Worm (Caenorhabditis elegans) whole organism, young adult: ENCODE data around the gene C18D11.9.
"Not testable (repeated sequence)": the region's sequence is repeated elsewhere in the genome, so short reads cannot be mapped to it uniquely, and the experiment has no call there.

Experiments used
- B0261.1 ChIP-seq: sonication (generic microtip); optimal IDR thresholded peaks from 2 replicates; lab custom pipeline; 2016; ENCODE audit warnings: mild to moderate bottlenecking, missing genetic modification characterization, moderate library complexity, missing compliant biosample characterization
- F22D6.2 ChIP-seq: sonication (generic microtip); optimal IDR thresholded peaks from 2 replicates; lab custom pipeline; 2016; ENCODE audit warnings: mild to moderate bottlenecking, missing genetic modification characterization, missing compliant biosample characterization
- F52B5.7 ChIP-seq: sonication (generic microtip); optimal IDR thresholded peaks from 2 replicates; lab custom pipeline; 2016; ENCODE audit warnings: mild to moderate bottlenecking, missing genetic modification characterization, missing compliant biosample characterization
- K12H6.12 ChIP-seq: fragments of 200-800 bp; sonication (Bioruptor generic); optimal IDR thresholded peaks from 2 replicates; lab custom pipeline; 2018; ENCODE audit warnings: mild to moderate bottlenecking, missing genetic modification characterization, missing compliant biosample characterization
- T07F8.4 ChIP-seq: sonication (generic microtip); optimal IDR thresholded peaks from 2 replicates; lab custom pipeline; 2016; ENCODE audit warnings: mild to moderate bottlenecking, missing genetic modification characterization, moderate library complexity, missing compliant biosample characterization
- ama-1 ChIP-seq, 3 experiments: fragments of 150-350 bp in 1 of 3; sonication (generic microtip) in 2 of 3; optimal IDR thresholded peaks; 2 replicates each; lab custom pipeline; 2014 to 2018; ENCODE audit warnings: missing biosample characterization in 2 of 3, missing genetic modification characterization in 2 of 3, missing genetic modification reagents in 2 of 3
- atf-7 ChIP-seq: sonication (generic microtip); optimal IDR thresholded peaks from 2 replicates; lab custom pipeline; 2017; ENCODE audit warnings: mild to moderate bottlenecking, missing genetic modification characterization, missing compliant biosample characterization
- athp-1 ChIP-seq: sonication (generic microtip); optimal IDR thresholded peaks from 2 replicates; lab custom pipeline; 2017; ENCODE audit warnings: mild to moderate bottlenecking, missing genetic modification characterization, missing compliant biosample characterization
- attf-5 ChIP-seq: fragments of 200-800 bp; sonication (Bioruptor generic); optimal IDR thresholded peaks from 2 replicates; lab custom pipeline; 2018; ENCODE audit warnings: mild to moderate bottlenecking, missing genetic modification characterization, missing compliant biosample characterization
- ccch-3 ChIP-seq: fragments of 200-800 bp; sonication (Bioruptor generic); optimal IDR thresholded peaks from 2 replicates; lab custom pipeline; 2018; ENCODE audit warnings: mild to moderate bottlenecking, missing genetic modification characterization, missing compliant biosample characterization
- cebp-1 ChIP-seq, 2 experiments: fragments of 200-800 bp in 1 of 2; sonication (Bioruptor generic) in 1 of 2; sonication (generic microtip) in 1 of 2; IDR thresholded peaks in 1 of 2; optimal IDR thresholded peaks in 1 of 2; 2 replicates each; pipeline versions ENCODE4 v1.3.6 to Lab custom; 2017 to 2022; ENCODE audit warnings: missing compliant biosample characterization in 2 of 2, missing genetic modification characterization in 2 of 2, mild to moderate bottlenecking in 1 of 2, missing genetic modification reagents in 1 of 2, moderate library complexity in 1 of 2
- ceh-100 ChIP-seq: fragments of 200-800 bp; sonication (Bioruptor generic); IDR thresholded peaks from 2 replicates; pipeline ENCODE4 v1.3.6; 2022; ENCODE audit warnings: missing genetic modification reagents, missing genetic modification characterization, missing compliant biosample characterization
- ceh-79 ChIP-seq: sonication (generic microtip); optimal IDR thresholded peaks from 2 replicates; lab custom pipeline; 2017; ENCODE audit warnings: mild to moderate bottlenecking, missing genetic modification characterization, missing compliant biosample characterization
- dox-1 ChIP-seq: fragments of 200-800 bp; sonication (Bioruptor generic); IDR thresholded peaks from 2 replicates; pipeline ENCODE4 v1.3.6; 2022; ENCODE audit warnings: missing genetic modification reagents, missing genetic modification characterization, missing compliant biosample characterization
- egl-18 ChIP-seq: fragments of 200-800 bp; sonication (Bioruptor generic); IDR thresholded peaks from 2 replicates; pipeline ENCODE4 v1.3.6; 2022; ENCODE audit warnings: missing genetic modification reagents, missing genetic modification characterization, missing compliant biosample characterization
- egrh-3 ChIP-seq: fragments of 200-800 bp; sonication (Bioruptor generic); IDR thresholded peaks from 2 replicates; pipeline ENCODE4 v1.3.6; 2022; ENCODE audit warnings: missing genetic modification reagents, missing genetic modification characterization, missing compliant biosample characterization
- ekl-4 ChIP-seq: fragments of 200-800 bp; sonication (Bioruptor generic); IDR thresholded peaks from 2 replicates; pipeline ENCODE4 v1.3.6; 2022; ENCODE audit warnings: missing genetic modification reagents, missing genetic modification characterization, missing compliant biosample characterization
- fkh-3 ChIP-seq: sonication (generic microtip); optimal IDR thresholded peaks from 2 replicates; lab custom pipeline; 2016; ENCODE audit warnings: mild to moderate bottlenecking, missing genetic modification characterization, missing compliant biosample characterization
- him-1 ChIP-seq: sonication (generic microtip); optimal IDR thresholded peaks from 2 replicates; lab custom pipeline; 2016; ENCODE audit warnings: missing genotype, missing genetic modification reagents, missing genetic modification characterization, missing compliant biosample characterization
- hmg-20 ChIP-seq: fragments of 200-800 bp; sonication (Bioruptor generic); IDR thresholded peaks from 2 replicates; pipeline ENCODE4 v1.3.6; 2022; ENCODE audit warnings: missing genetic modification reagents, missing genetic modification characterization, missing compliant biosample characterization
- let-526 ChIP-seq: fragments of 200-800 bp; sonication (Bioruptor generic); IDR thresholded peaks from 2 replicates; pipeline ENCODE4 v1.3.6; 2022; ENCODE audit warnings: missing genetic modification reagents, missing genetic modification characterization, missing compliant biosample characterization
- let-607 ChIP-seq, 2 experiments: fragments of 200-800 bp in 1 of 2; sonication (Bioruptor generic) in 1 of 2; sonication (generic microtip) in 1 of 2; optimal IDR thresholded peaks; 2 replicates each; lab custom pipeline; 2016 to 2018; ENCODE audit warnings: mild to moderate bottlenecking in 2 of 2, missing compliant biosample characterization in 2 of 2, missing genetic modification characterization in 2 of 2, moderate library complexity in 2 of 2, missing genotype in 1 of 2
- lin-26 ChIP-seq: fragments of 200-800 bp; sonication (Bioruptor generic); IDR thresholded peaks from 2 replicates; pipeline ENCODE4 v1.3.6; 2022; ENCODE audit warnings: missing genetic modification reagents, missing genetic modification characterization, missing compliant biosample characterization
- lin-54 ChIP-seq: fragments of 200-800 bp; sonication (Bioruptor generic); optimal IDR thresholded peaks from 2 replicates; lab custom pipeline; 2018; ENCODE audit warnings: mild to moderate bottlenecking, missing genetic modification characterization, missing compliant biosample characterization
- lsl-1 ChIP-seq: fragments of 200-800 bp; sonication (Bioruptor generic); optimal IDR thresholded peaks from 2 replicates; lab custom pipeline; 2018; ENCODE audit warnings: mild to moderate bottlenecking, missing genetic modification characterization, moderate library complexity, missing compliant biosample characterization
- madf-6 ChIP-seq: fragments of 200-800 bp; sonication (Bioruptor generic); IDR thresholded peaks from 2 replicates; pipeline ENCODE4 v1.3.6; 2022; ENCODE audit warnings: missing genetic modification reagents, missing genetic modification characterization, missing compliant biosample characterization
- mcd-1 ChIP-seq: fragments of 200-800 bp; sonication (Bioruptor generic); IDR thresholded peaks from 2 replicates; pipeline ENCODE4 v1.3.6; 2022; ENCODE audit warnings: missing genetic modification reagents, missing genetic modification characterization, missing compliant biosample characterization
- mel-28 ChIP-seq: sonication (generic microtip); optimal IDR thresholded peaks from 2 replicates; lab custom pipeline; 2016; ENCODE audit warnings: borderline replicate concordance, mild to moderate bottlenecking, missing genetic modification characterization, missing compliant biosample characterization
- mes-4 ChIP-seq: sonication (generic microtip); optimal IDR thresholded peaks from 2 replicates; lab custom pipeline; 2016; ENCODE audit warnings: missing genotype, missing genetic modification characterization, missing compliant biosample characterization
- nfyb-1 ChIP-seq: fragments of 200-800 bp; sonication (Bioruptor generic); IDR thresholded peaks from 2 replicates; pipeline ENCODE4 v1.3.6; 2022; ENCODE audit warnings: missing genetic modification reagents, missing genetic modification characterization, missing compliant biosample characterization
- nhr-90 ChIP-seq: sonication (generic microtip); optimal IDR thresholded peaks from 2 replicates; lab custom pipeline; 2016; ENCODE audit warnings: missing genotype, mild to moderate bottlenecking, missing genetic modification characterization, missing compliant biosample characterization
- pbrm-1 ChIP-seq: fragments of 200-800 bp; sonication (Bioruptor generic); IDR thresholded peaks from 2 replicates; pipeline ENCODE4 v1.3.6; 2022; ENCODE audit warnings: missing genetic modification reagents, missing genetic modification characterization, missing compliant biosample characterization
- rec-8 ChIP-seq, 2 experiments: sonication (generic microtip); optimal IDR thresholded peaks; 2 replicates each; lab custom pipeline; 2016; ENCODE audit warnings: mild to moderate bottlenecking in 2 of 2, missing genetic modification characterization in 2 of 2, missing genetic modification reagents in 2 of 2, missing genotype in 2 of 2, missing biosample characterization in 1 of 2, missing compliant biosample characterization in 1 of 2, moderate library complexity in 1 of 2
- repo-1 ChIP-seq: sonication (generic microtip); optimal IDR thresholded peaks from 2 replicates; lab custom pipeline; 2017; ENCODE audit warnings: mild to moderate bottlenecking, missing genetic modification characterization, missing compliant biosample characterization
- rpc-1 ChIP-seq, 2 experiments: fragments of 150-350 bp in 1 of 2; sonication (generic microtip) in 1 of 2; optimal IDR thresholded peaks; 2 replicates each; lab custom pipeline; 2014 to 2018; ENCODE audit warnings: missing biosample characterization in 1 of 2, missing genetic modification characterization in 1 of 2, missing genetic modification reagents in 1 of 2, missing genotype in 1 of 2
- snpc-3.4 ChIP-seq: sonication (generic microtip); optimal IDR thresholded peaks from 2 replicates; lab custom pipeline; 2017; ENCODE audit warnings: missing genetic modification characterization, mild to moderate bottlenecking, missing compliant biosample characterization, antibody characterized with exemption, moderate library complexity, missing genotype, missing genetic modification reagents
- snpc-4 ChIP-seq, 5 experiments: fragments of 150-350 bp in 1 of 5; sonication (generic microtip) in 4 of 5; optimal IDR thresholded peaks; 2 replicates each; lab custom pipeline; 2014 to 2018; ENCODE audit warnings: missing genetic modification characterization in 5 of 5, missing biosample characterization in 3 of 5, antibody characterized with exemption in 2 of 5, mild to moderate bottlenecking in 2 of 5, missing compliant biosample characterization in 2 of 5, missing genotype in 2 of 5, moderate library complexity in 2 of 5, missing genetic modification reagents in 1 of 5
- sptf-2 ChIP-seq: fragments of 200-800 bp; sonication (Bioruptor generic); optimal IDR thresholded peaks from 2 replicates; lab custom pipeline; 2018; ENCODE audit warnings: mild to moderate bottlenecking, missing genetic modification characterization, missing compliant biosample characterization
- zfh-2 ChIP-seq: fragments of 200-800 bp; sonication (Bioruptor generic); conservative IDR thresholded peaks from 2 replicates; pipeline ENCODE4 v1.3.6; 2022; ENCODE audit warnings: missing genetic modification reagents, missing genetic modification characterization, missing compliant biosample characterization
- zim-3 ChIP-seq: sonication (generic microtip); optimal IDR thresholded peaks from 2 replicates; lab custom pipeline; 2017; ENCODE audit warnings: mild to moderate bottlenecking, missing genetic modification characterization, moderate library complexity, missing compliant biosample characterization
- ztf-18 ChIP-seq: sonication (generic microtip); optimal IDR thresholded peaks from 2 replicates; lab custom pipeline; 2016; ENCODE audit warnings: missing genotype, mild to moderate bottlenecking, missing genetic modification characterization, missing compliant biosample characterization
- ztf-22 ChIP-seq: fragments of 200-800 bp; sonication (Bioruptor generic); optimal IDR thresholded peaks from 2 replicates; lab custom pipeline; 2018; ENCODE audit warnings: mild to moderate bottlenecking, missing genetic modification characterization, moderate library complexity, missing compliant biosample characterization

The C18D11.9 gene

DNA sequence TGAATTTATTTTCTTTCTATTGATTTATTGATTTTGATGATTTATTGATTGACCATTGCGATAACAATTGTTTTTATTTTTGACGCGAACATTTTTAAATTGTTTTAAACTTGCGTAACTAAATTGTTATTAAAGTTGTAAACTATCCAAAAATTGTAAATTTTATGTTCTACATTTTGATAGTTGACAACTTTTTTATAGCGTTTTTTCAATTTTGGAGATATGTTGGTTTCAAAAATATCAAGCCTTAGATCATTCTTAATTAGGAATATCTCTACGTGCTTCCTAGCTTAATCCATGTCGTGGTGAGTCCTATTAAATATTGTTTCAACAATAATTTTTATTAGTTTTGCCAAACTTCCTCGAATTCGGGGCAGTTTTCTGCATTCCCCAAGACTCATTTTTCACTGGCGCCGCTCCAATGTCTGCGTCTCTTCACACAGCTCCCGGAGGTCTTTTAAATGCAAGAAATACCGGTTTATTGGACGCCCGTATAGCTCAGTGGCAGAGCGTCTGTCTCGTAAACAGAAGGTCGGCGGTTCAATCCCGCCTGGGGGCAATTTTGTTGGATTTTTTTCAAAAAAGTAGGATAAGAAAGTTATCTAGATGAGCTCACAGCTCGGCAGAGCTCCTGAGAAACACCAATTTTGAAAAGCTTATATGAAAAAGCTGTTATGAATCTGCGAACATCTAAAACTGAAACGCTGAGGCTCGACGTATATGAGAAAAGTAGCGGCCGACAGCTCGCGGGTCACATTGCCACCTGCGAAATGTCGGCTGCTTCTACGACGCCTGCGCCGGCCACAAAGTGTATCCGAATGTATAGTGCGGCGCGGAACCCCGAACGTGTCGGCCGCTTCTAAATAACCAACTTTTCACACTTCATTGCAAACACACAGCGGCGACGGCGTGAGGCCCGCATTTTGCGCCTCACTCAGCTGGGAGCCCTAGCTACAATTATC is 16.3 kb upstream of the C18D11.9 start, which contains the start of gene C24H11.2 (continued):
- TF ChIP-seq let-607 (tag; optimal IDR thresholded peaks at IDR 0.05; lab: Kevin White, UChicago), result peak; percentile 34 to 61
- TF ChIP-seq K12H6.12, result peak; percentile 56
- peak; percentile 51 for TF ChIP-seq lin-54
- TF ChIP-seq ekl-4 (GFP tag; lab: Robert Waterston, UW), result peak; percentile 32; the same call in 1 of the 2 replicates
- TF ChIP-seq egrh-3, result 0 out of 2 replicates have a peak, but pooled peaks have one; percentile 25
- peak; percentile 3 for TF ChIP-seq mes-4 (tag; lab: Kevin White, UChicago)
- peak; percentile 80 for TF ChIP-seq zim-3 (tag; lab: Kevin White, UChicago)
- peak; percentile 76 for TF ChIP-seq nfyb-1 (GFP tag; lab: Robert Waterston, UW)
- TF ChIP-seq ceh-79 (tag; lab: Kevin White, UChicago), result peak; percentile 35
- peak; percentile 8 for TF ChIP-seq snpc-4 (GFP tag; optimal IDR thresholded peaks at IDR 0.05; lab: Kevin White, UChicago)
- TF ChIP-seq snpc-4 (tag; optimal IDR thresholded peaks at IDR 0.05; lab: Kevin White, UChicago), result peak; percentile 6 to 92 (median 69)
- TF ChIP-seq ztf-18, result peak; percentile 51
- peak; percentile 64 to 65 for TF ChIP-seq rec-8 (tag; optimal IDR thresholded peaks at IDR 0.05; lab: Kevin White, UChicago)
- TF ChIP-seq rpc-1 (optimal IDR thresholded peaks at IDR 0.05; lab: Kevin White, UChicago), result peak; percentile 69
- TF ChIP-seq rpc-1 (tag; optimal IDR thresholded peaks at IDR 0.05; lab: Kevin White, UChicago), result peak; percentile 71
- peak; percentile 28 for TF ChIP-seq T07F8.4 (tag; lab: Kevin White, UChicago)
- peak; percentile 74; the same call in 1 of the 2 replicates for TF ChIP-seq hmg-20 (GFP tag; lab: Robert Waterston, UW)
- peak; percentile 80 for TF ChIP-seq B0261.1 (tag; lab: Kevin White, UChicago)
- TF ChIP-seq ceh-100, result peak; percentile 34; the same call in 1 of the 2 replicates
- peak; percentile 47; the same call in 1 of the 2 replicates for TF ChIP-seq pbrm-1 (GFP tag; lab: Robert Waterston, UW)
- TF ChIP-seq egl-18 (GFP tag; lab: Robert Waterston, UW), result 0 out of 2 replicates have a peak, but pooled peaks have one; percentile 47
- TF ChIP-seq him-1 (tag; lab: Kevin White, UChicago), result peak; percentile 16
- TF ChIP-seq sptf-2 (GFP tag; lab: Kevin White, UChicago), result peak; percentile 85
- peak; percentile 59 for TF ChIP-seq mel-28 (tag; lab: Kevin White, UChicago)
- peak; percentile 13 for TF ChIP-seq lsl-1 (GFP tag; lab: Kevin White, UChicago)
- peak; percentile 91 for TF ChIP-seq lin-26
- TF ChIP-seq F22D6.2 (tag; lab: Kevin White, UChicago), result peak; percentile 31
- peak; percentile 70 for TF ChIP-seq fkh-3 (tag; lab: Kevin White, UChicago)
- peak; percentile 80 for TF ChIP-seq dox-1 (GFP tag; lab: Robert Waterston, UW)
- TF ChIP-seq ztf-22, result peak; percentile 68
- TF ChIP-seq cebp-1 (GFP tag; IDR thresholded peaks at IDR 0.05; lab: Robert Waterston, UW); ama-1 (optimal IDR thresholded peaks at IDR 0.05; lab: Kevin White, UChicago): not testable (repeated sequence)
- TF ChIP-seq cebp-1 (tag; optimal IDR thresholded peaks at IDR 0.05; lab: Kevin White, UChicago), result peak; percentile 70
- peak; percentile 53 for TF ChIP-seq atf-7 (tag; lab: Kevin White, UChicago)
- peak; percentile 59 for TF ChIP-seq attf-5 (GFP tag; lab: Kevin White, UChicago)
- TF ChIP-seq ccch-3 (GFP tag; lab: Kevin White, UChicago), result peak; percentile 42
- TF ChIP-seq madf-6 (GFP tag; lab: Robert Waterston, UW), result 0 out of 2 replicates have a peak, but pooled peaks have one; percentile 25
- TF ChIP-seq mcd-1 (GFP tag; lab: Robert Waterston, UW), result peak; percentile 71
- TF ChIP-seq F52B5.7 (tag; lab: Kevin White, UChicago), result peak; percentile 55
- peak in 1 of 2 experiments; percentile 60 for TF ChIP-seq ama-1 (GFP tag; optimal IDR thresholded peaks at IDR 0.05; lab: Kevin White, UChicago)
- peak; percentile 52 for TF ChIP-seq snpc-3.4 (tag; lab: Kevin White, UChicago)
- TF ChIP-seq repo-1, result peak; percentile 73
- peak; percentile 71 for TF ChIP-seq athp-1 (tag; lab: Kevin White, UChicago)
- TF ChIP-seq let-526 (GFP tag; lab: Robert Waterston, UW), result peak; percentile 73
- peak; percentile 83 for TF ChIP-seq zfh-2
- peak; percentile 64 for TF ChIP-seq nhr-90 (tag; lab: Kevin White, UChicago)
